Worm (Caenorhabditis elegans) whole organism, mixed stage, embryonic: ENCODE results near the gene W03A5.2.

Experiments
- bed-3 ChIP-seq: fragments of 200-800 bp; sonication (Bioruptor generic); optimal IDR thresholded peaks from 3 replicates; lab custom pipeline; 2018; ENCODE audit warnings: mild to moderate bottlenecking, missing genetic modification characterization, moderate library complexity, missing compliant biosample characterization
- lin-32 ChIP-seq: fragments of 200-800 bp; sonication (Bioruptor generic); optimal IDR thresholded peaks from 2 replicates; lab custom pipeline; 2018; ENCODE audit warnings: mild to moderate bottlenecking, missing genetic modification characterization, missing compliant biosample characterization
- nhr-12 ChIP-seq: fragments of 150-350 bp; optimal IDR thresholded peaks from 2 replicates; lab custom pipeline; 2014; ENCODE audit warnings: missing biosample characterization, missing genetic modification characterization
- pha-4 ChIP-seq: fragments of 150-350 bp; optimal IDR thresholded peaks from 2 replicates; lab custom pipeline; 2018; ENCODE audit warnings: missing biosample characterization, missing genetic modification reagents, missing genetic modification characterization
- snpc-4 ChIP-seq: fragments of 150-350 bp; optimal IDR thresholded peaks from 2 replicates; lab custom pipeline; 2014; ENCODE audit warnings: missing biosample characterization, missing genetic modification characterization
- tbx-8 ChIP-seq: fragments of 200-800 bp; sonication (Bioruptor generic); optimal IDR thresholded peaks from 2 replicates; lab custom pipeline; 2018; ENCODE audit warnings: mild to moderate bottlenecking, missing genetic modification characterization, moderate library complexity, missing compliant biosample characterization

DNA sequence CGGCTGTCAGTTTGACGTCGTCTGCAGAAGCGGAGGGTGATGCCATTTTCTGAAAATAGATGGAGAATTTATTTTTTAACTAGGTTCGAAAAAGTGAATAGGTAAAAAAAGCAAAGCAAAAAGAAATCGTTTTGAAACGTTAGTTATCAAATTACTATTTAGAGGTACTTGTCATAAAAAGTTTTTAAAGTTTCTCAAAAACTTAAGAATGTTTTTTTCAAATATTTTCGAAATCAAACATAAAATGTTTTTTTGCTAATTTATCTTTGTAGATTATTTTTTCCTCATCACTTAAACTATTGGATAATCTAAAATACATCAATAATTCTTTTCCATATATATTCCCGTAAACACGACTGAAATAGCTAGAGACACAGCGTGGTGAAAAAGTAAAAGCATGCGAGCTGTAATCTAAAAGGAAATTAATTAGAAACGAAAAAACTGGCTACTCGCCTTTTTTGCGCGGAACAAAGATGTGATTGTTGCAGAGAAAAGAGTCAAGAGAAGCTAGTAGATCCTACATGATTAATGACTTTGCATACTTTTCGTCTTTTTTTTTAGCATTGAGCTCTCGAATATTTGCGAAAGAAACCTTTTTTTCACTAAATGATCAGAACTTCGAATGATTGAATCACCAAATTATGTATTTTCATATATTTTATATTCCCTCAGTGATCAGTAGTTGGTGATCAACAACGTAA lies 34.5 kb upstream of the W03A5.2 start, which contains the start of gene szy-2:
- no peak for TF ChIP-seq pha-4 (tag; lab: Kevin White, UChicago)
- TF ChIP-seq nhr-12 (tag; lab: Kevin White, UChicago): no peak
- no peak for TF ChIP-seq tbx-8 (GFP tag; lab: Kevin White, UChicago)
- TF ChIP-seq lin-32: no peak
- no peak for TF ChIP-seq snpc-4 (tag; lab: Kevin White, UChicago)
- no peak for TF ChIP-seq bed-3
